ENCODE assay signal across 1 worm cellular context in genomic region chrII:6522622-6523254, ce11.
TF ChIP-seq lines count a peak whose summit lies in the region.

No protein-coding gene starts in this region.

TF ChIP-seq in whole organism, late embryonic, 69 proteins besides CTCF, POLR2A, EP300 and RAD21 (continued from another document):
- TF ChIP-seq ceh-22 (tag; optimal IDR thresholded peaks at IDR 0.05; lab: Kevin White, UChicago) (no peak), unc-55 (GFP tag; optimal IDR thresholded peaks at IDR 0.05; lab: Kevin White, UChicago) (peak; percentile 74), ceh-18 (tag; optimal IDR thresholded peaks at IDR 0.05; lab: Kevin White, UChicago) (no peak), K02D7.2 (tag; optimal IDR thresholded peaks at IDR 0.05; lab: Kevin White, UChicago) (no peak), rnt-1 (tag; optimal IDR thresholded peaks at IDR 0.05; lab: Kevin White, UChicago) (peak; percentile 18), pha-4 (tag; optimal IDR thresholded peaks at IDR 0.05; lab: Kevin White, UChicago) (no peak), pag-3 (tag; optimal IDR thresholded peaks at IDR 0.05; lab: Kevin White, UChicago; ENCODE audit: borderline replicate concordance) (no peak), sox-2 (GFP tag; IDR thresholded peaks at IDR 0.05; lab: Robert Waterston, UW) (no peak), K09A11.1 (tag; optimal IDR thresholded peaks at IDR 0.05; lab: Kevin White, UChicago; ENCODE audit: insufficient read depth) (no peak), ceh-34 (tag; optimal IDR thresholded peaks at IDR 0.05; lab: Kevin White, UChicago) (peak; percentile 32), fkh-10 (GFP tag; optimal IDR thresholded peaks at IDR 0.05; lab: Kevin White, UChicago) (no peak), lim-6 (tag; optimal IDR thresholded peaks at IDR 0.05; lab: Kevin White, UChicago) (no peak), C38D4.7 (GFP tag; optimal IDR thresholded peaks at IDR 0.05; lab: Kevin White, UChicago) (no peak), mec-3 (tag; optimal IDR thresholded peaks at IDR 0.05; lab: Kevin White, UChicago; ENCODE audit: borderline replicate concordance) (no peak), ceh-14 (tag; optimal IDR thresholded peaks at IDR 0.05; lab: Kevin White, UChicago) (no peak), nhr-11 (tag; optimal IDR thresholded peaks at IDR 0.05; lab: Kevin White, UChicago) (no peak)
